Fruit fly (Drosophila melanogaster): ENCODE measurements around the gene CG15172.

CG15172 gene

dm6 chr2L:18986125-18986498 lies 36.1 kb upstream of the CG15172 start:
- TF ChIP-seq psq (optimal IDR thresholded peaks at IDR 0.05) (no peak), usp (GFP tag; optimal IDR thresholded peaks at IDR 0.05) (no peak), EcR (GFP tag; optimal IDR thresholded peaks at IDR 0.05) (no peak), CG8478 (optimal IDR thresholded peaks at IDR 0.05) (no peak), pan (optimal IDR thresholded peaks at IDR 0.05) (no peak), Dll (optimal IDR thresholded peaks at IDR 0.05) (no peak)

dm6 chr2L:18987078-18987895 lies 34.9 kb upstream of the CG15172 start, which contains the start of the genes Swip-1 and EMC5:
Swip-1 (minus strand) TSS chr2L:18987280.
EMC5 (plus strand) TSS chr2L:18987707.
- TF ChIP-seq pan (optimal IDR thresholded peaks at IDR 0.05) (no peak), Dll (optimal IDR thresholded peaks at IDR 0.05) (no peak), psq (optimal IDR thresholded peaks at IDR 0.05) (no peak), CG8478 (optimal IDR thresholded peaks at IDR 0.05) (no peak), usp (GFP tag; optimal IDR thresholded peaks at IDR 0.05) (no peak), EcR (GFP tag; optimal IDR thresholded peaks at IDR 0.05) (no peak)

dm6 chr2L:18990133-18990532 lies 32.1 kb upstream of the CG15172 start, which contains the start of gene CG15170:
CG15170 (minus strand) TSS chr2L:18990233.
- TF ChIP-seq EcR (GFP tag; optimal IDR thresholded peaks at IDR 0.05), result no peak
- TF ChIP-seq Dll (optimal IDR thresholded peaks at IDR 0.05), result no peak
- no peak for TF ChIP-seq psq (optimal IDR thresholded peaks at IDR 0.05)
- TF ChIP-seq CG8478 (optimal IDR thresholded peaks at IDR 0.05), result no peak
- TF ChIP-seq pan (optimal IDR thresholded peaks at IDR 0.05), result no peak
- no peak for TF ChIP-seq usp (GFP tag; optimal IDR thresholded peaks at IDR 0.05)

dm6 chr2L:18990720-18991119 lies 31.5 kb upstream of the CG15172 start, which contains the start of gene CG15169:
CG15169 (plus strand) TSS chr2L:18991020.
- TF ChIP-seq usp (GFP tag; optimal IDR thresholded peaks at IDR 0.05) (no peak), CG8478 (optimal IDR thresholded peaks at IDR 0.05) (no peak), EcR (GFP tag; optimal IDR thresholded peaks at IDR 0.05) (no peak), psq (optimal IDR thresholded peaks at IDR 0.05) (no peak), Dll (optimal IDR thresholded peaks at IDR 0.05) (no peak), pan (optimal IDR thresholded peaks at IDR 0.05) (no peak)

dm6 chr2L:18992196-18992595 lies 30.0 kb upstream of the CG15172 start, which contains the start of gene CG46465:
CG46465 (plus strand) TSS chr2L:18992496.
- no peak for TF ChIP-seq usp (GFP tag; optimal IDR thresholded peaks at IDR 0.05)
- TF ChIP-seq psq (optimal IDR thresholded peaks at IDR 0.05), result no peak
- TF ChIP-seq CG8478 (optimal IDR thresholded peaks at IDR 0.05), result no peak
- TF ChIP-seq Dll (optimal IDR thresholded peaks at IDR 0.05), result no peak
- no peak for TF ChIP-seq EcR (GFP tag; optimal IDR thresholded peaks at IDR 0.05)
- no peak for TF ChIP-seq pan (optimal IDR thresholded peaks at IDR 0.05)

- TF ChIP-seq usp (GFP tag; optimal IDR thresholded peaks at IDR 0.05) (no peak), pan (optimal IDR thresholded peaks at IDR 0.05) (no peak), psq (optimal IDR thresholded peaks at IDR 0.05) (no peak), CG8478 (optimal IDR thresholded peaks at IDR 0.05) (no peak), EcR (GFP tag; optimal IDR thresholded peaks at IDR 0.05) (no peak), Dll (optimal IDR thresholded peaks at IDR 0.05) (no peak)
Observed at dm6 chr2L:18995660-18996417, 26.4 kb upstream of the CG15172 start, which contains the start of gene CG10650. CG10650 (minus strand) TSS chr2L:18995934.

dm6 chr2L:18997148-18997547 lies 25.1 kb upstream of the CG15172 start, which contains the start of gene CG31792:
CG31792 (plus strand) TSS chr2L:18997448.
- TF ChIP-seq CG8478 (optimal IDR thresholded peaks at IDR 0.05) (no peak), pan (optimal IDR thresholded peaks at IDR 0.05) (no peak), Dll (optimal IDR thresholded peaks at IDR 0.05) (no peak), usp (GFP tag; optimal IDR thresholded peaks at IDR 0.05) (no peak), EcR (GFP tag; optimal IDR thresholded peaks at IDR 0.05) (no peak), psq (optimal IDR thresholded peaks at IDR 0.05) (no peak)

- TF ChIP-seq EcR (GFP tag; optimal IDR thresholded peaks at IDR 0.05) (no peak), CG8478 (optimal IDR thresholded peaks at IDR 0.05) (no peak), pan (optimal IDR thresholded peaks at IDR 0.05) (no peak), psq (optimal IDR thresholded peaks at IDR 0.05) (no peak), Dll (optimal IDR thresholded peaks at IDR 0.05) (no peak), usp (GFP tag; optimal IDR thresholded peaks at IDR 0.05) (no peak)
Observed at dm6 chr2L:19002468-19002867, 19.7 kb upstream of the CG15172 start.

dm6 chr2L:19002959-19003371 lies 19.3 kb upstream of the CG15172 start, which contains the start of gene CG31793:
CG31793 (plus strand) TSS chr2L:19003367.
- TF ChIP-seq Dll (optimal IDR thresholded peaks at IDR 0.05) (no peak), psq (optimal IDR thresholded peaks at IDR 0.05) (no peak), usp (GFP tag; optimal IDR thresholded peaks at IDR 0.05) (no peak), CG8478 (optimal IDR thresholded peaks at IDR 0.05) (no peak), EcR (GFP tag; optimal IDR thresholded peaks at IDR 0.05) (no peak), pan (optimal IDR thresholded peaks at IDR 0.05) (no peak)

dm6 chr2L:19009130-19009529 lies 13.1 kb upstream of the CG15172 start, which contains the start of gene RpL30:
RpL30 (minus strand) TSS chr2L:19009306.
- TF ChIP-seq Dll (optimal IDR thresholded peaks at IDR 0.05) (no peak), EcR (GFP tag; optimal IDR thresholded peaks at IDR 0.05) (no peak), usp (GFP tag; optimal IDR thresholded peaks at IDR 0.05) (no peak), psq (optimal IDR thresholded peaks at IDR 0.05) (no peak), CG8478 (optimal IDR thresholded peaks at IDR 0.05) (no peak), pan (optimal IDR thresholded peaks at IDR 0.05) (no peak)

dm6 chr2L:19010037-19010436 lies 12.2 kb upstream of the CG15172 start:
- TF ChIP-seq EcR (GFP tag; optimal IDR thresholded peaks at IDR 0.05) (no peak), CG8478 (optimal IDR thresholded peaks at IDR 0.05) (no peak), Dll (optimal IDR thresholded peaks at IDR 0.05) (no peak), usp (GFP tag; optimal IDR thresholded peaks at IDR 0.05) (no peak), psq (optimal IDR thresholded peaks at IDR 0.05) (no peak), pan (optimal IDR thresholded peaks at IDR 0.05) (no peak)
